Worm (Caenorhabditis elegans): ENCODE data around the gene Y62H9A.15.

DNA sequence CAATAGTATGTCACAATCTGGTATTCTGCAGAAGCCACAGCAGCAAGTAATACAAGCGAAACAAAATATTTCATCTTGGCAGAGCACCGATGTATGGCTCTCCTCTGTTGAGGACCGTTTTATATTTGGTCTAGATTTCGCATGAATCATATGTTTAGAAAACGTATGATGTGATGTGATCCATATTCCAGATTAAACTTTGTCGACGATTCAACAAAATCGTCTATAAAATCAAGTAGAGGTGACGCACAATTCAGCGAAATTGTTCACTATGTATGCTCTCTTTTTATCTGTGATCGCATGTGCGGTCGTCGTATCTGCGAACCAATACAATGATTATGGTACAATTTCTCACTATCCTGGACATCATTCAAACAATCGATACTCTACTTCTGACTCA, 30.1 kb downstream of the Y62H9A.15 start, which contains the start of the genes Y62H9A.3 and Y62H9A.4:
- TF ChIP-seq ama-1 (optimal IDR thresholded peaks at IDR 0.05) (no peak), mdl-1 (tag; optimal IDR thresholded peaks at IDR 0.05) (no peak), lin-13 (GFP tag; optimal IDR thresholded peaks at IDR 0.05) (no peak), nhr-237 (tag; optimal IDR thresholded peaks at IDR 0.05) (no peak), lsy-2 (tag; optimal IDR thresholded peaks at IDR 0.05) (no peak), hlh-30 (tag; optimal IDR thresholded peaks at IDR 0.05; ENCODE audit: insufficient read depth) (no peak)
